Fruit fly (Drosophila melanogaster) Kc167 (cell line): ENCODE data around the gene dyl.

Experiments
- Myc ChIP-seq: fragments of >200 bp; optimal IDR thresholded peaks from 2 replicates; lab custom pipeline; 2017; ENCODE audit warnings: missing external identifiers
- insv ChIP-seq: fragments of >200 bp; optimal IDR thresholded peaks from 3 replicates; lab custom pipeline; 2018; ENCODE audit warnings: missing external identifiers
- psq ChIP-seq: fragments of >200 bp; optimal IDR thresholded peaks from 2 replicates; lab custom pipeline; 2017; ENCODE audit warnings: missing external identifiers
- ttk ChIP-seq: sonication (Bioruptor generic); optimal IDR thresholded peaks from 2 replicates; lab custom pipeline; 2017; ENCODE audit warnings: missing external identifiers

- TF ChIP-seq psq (lab: Kevin White, UChicago) (no peak), Myc (lab: Kevin White, UChicago) (no peak), ttk (lab: Kevin White, UChicago) (no peak), insv (no peak)
Observed at dm6 chr3L:4292120-4292697, 15.3 kb downstream of the dyl start, which contains the start of the genes CG15012 and Fdx2.
